Worm (Caenorhabditis elegans) whole organism, L3 larva: ENCODE results near the gene wrt-10.
A peak's percentile ranks its signal among the peaks of the same experiment; 100 is the strongest.

Experiments
- R02D3.7 ChIP-seq: fragments of 150-350 bp; optimal IDR thresholded peaks from 2 replicates; lab custom pipeline; 2014; ENCODE audit warnings: missing biosample characterization, missing genetic modification characterization
- ZK546.5 ChIP-seq: sonication (generic microtip); optimal IDR thresholded peaks from 2 replicates; lab custom pipeline; 2017; ENCODE audit warnings: missing biosample characterization, missing genetic modification characterization
- aly-2 ChIP-seq: fragments of 150-350 bp; optimal IDR thresholded peaks from 2 replicates; lab custom pipeline; 2014; ENCODE audit warnings: missing biosample characterization, missing genetic modification characterization
- ama-1 ChIP-seq: fragments of 150-350 bp; optimal IDR thresholded peaks from 2 replicates; lab custom pipeline; 2018
- ceh-16 ChIP-seq: sonication (generic microtip); optimal IDR thresholded peaks from 2 replicates; lab custom pipeline; 2017; ENCODE audit warnings: missing biosample characterization, missing genetic modification characterization
- ceh-28 ChIP-seq: fragments of 150-350 bp; optimal IDR thresholded peaks from 2 replicates; lab custom pipeline; 2014; ENCODE audit warnings: missing biosample characterization, missing genetic modification reagents, missing genetic modification characterization
- ceh-82 ChIP-seq: fragments of 150-350 bp; optimal IDR thresholded peaks from 2 replicates; lab custom pipeline; 2014; ENCODE audit warnings: missing biosample characterization, missing genetic modification characterization
- ceh-9 ChIP-seq: sonication (generic microtip); optimal IDR thresholded peaks from 2 replicates; lab custom pipeline; 2018; ENCODE audit warnings: missing biosample characterization, missing genetic modification characterization
- daf-12 ChIP-seq: fragments of 150-350 bp; optimal IDR thresholded peaks from 2 replicates; lab custom pipeline; 2014; ENCODE audit warnings: missing biosample characterization, missing genetic modification reagents, missing genetic modification characterization
- egl-27 ChIP-seq: sonication (generic microtip); optimal IDR thresholded peaks from 4 replicates; lab custom pipeline; 2017; ENCODE audit warnings: missing biosample characterization, missing genetic modification reagents, missing genetic modification characterization
- egl-5 ChIP-seq: fragments of 150-350 bp; optimal IDR thresholded peaks from 2 replicates; lab custom pipeline; 2017; ENCODE audit warnings: missing biosample characterization, missing genetic modification reagents, missing genetic modification characterization, inconsistent platforms
- elt-1 ChIP-seq: fragments of 150-350 bp; optimal IDR thresholded peaks from 2 replicates; lab custom pipeline; 2014; ENCODE audit warnings: missing biosample characterization, missing genetic modification characterization
- elt-2 ChIP-seq: sonication (generic microtip); optimal IDR thresholded peaks from 2 replicates; lab custom pipeline; 2016; ENCODE audit warnings: missing genetic modification reagents, mild to moderate bottlenecking, missing genetic modification characterization, missing compliant biosample characterization
- elt-3 ChIP-seq, 3 experiments: fragments of 150-350 bp in 1 of 3; sonication (generic microtip) in 2 of 3; optimal IDR thresholded peaks; 2 replicates in 2 of 3; 4 replicates in 1 of 3; lab custom pipeline; 2014 to 2017; ENCODE audit warnings: missing biosample characterization in 3 of 3, missing genetic modification characterization in 3 of 3
- eor-1 ChIP-seq, 2 experiments: fragments of 150-350 bp; optimal IDR thresholded peaks; 2 replicates each; lab custom pipeline; 2014 to 2018; ENCODE audit warnings: missing biosample characterization in 2 of 2, missing genetic modification characterization in 2 of 2
- fkh-10 ChIP-seq: sonication (generic microtip); optimal IDR thresholded peaks from 2 replicates; lab custom pipeline; 2017; ENCODE audit warnings: missing biosample characterization, missing genetic modification reagents, missing genetic modification characterization
- fkh-2 ChIP-seq: fragments of 150-350 bp; optimal IDR thresholded peaks from 2 replicates; lab custom pipeline; 2014; ENCODE audit warnings: missing biosample characterization, missing genetic modification reagents, missing genetic modification characterization
- fos-1 ChIP-seq: fragments of 150-350 bp; optimal IDR thresholded peaks from 2 replicates; lab custom pipeline; 2014; ENCODE audit warnings: missing biosample characterization, missing genetic modification characterization
- hmg-11 ChIP-seq: sonication (generic microtip); optimal IDR thresholded peaks from 2 replicates; lab custom pipeline; 2016; ENCODE audit warnings: missing genetic modification characterization, missing compliant biosample characterization
- jun-1 ChIP-seq: fragments of 150-350 bp; optimal IDR thresholded peaks from 2 replicates; lab custom pipeline; 2014; ENCODE audit warnings: missing biosample characterization, missing genetic modification reagents, missing genetic modification characterization
- lin-15B ChIP-seq: fragments of 150-350 bp; optimal IDR thresholded peaks from 2 replicates; lab custom pipeline; 2014; ENCODE audit warnings: missing biosample characterization, missing genetic modification characterization
- lin-39 ChIP-seq: fragments of 150-350 bp; optimal IDR thresholded peaks from 2 replicates; lab custom pipeline; 2018; ENCODE audit warnings: missing biosample characterization, missing genetic modification reagents, missing genetic modification characterization
- lsy-12 ChIP-seq: sonication (generic microtip); optimal IDR thresholded peaks from 2 replicates; lab custom pipeline; 2016; ENCODE audit warnings: mild to moderate bottlenecking, missing genetic modification characterization, missing compliant biosample characterization
- mdl-1 ChIP-seq: fragments of 150-350 bp; optimal IDR thresholded peaks from 2 replicates; lab custom pipeline; 2014; ENCODE audit warnings: missing biosample characterization, missing genetic modification characterization
- mml-1 ChIP-seq: fragments of 150-350 bp; sonication (generic microtip); optimal IDR thresholded peaks from 3 replicates; lab custom pipeline; 2014; ENCODE audit warnings: missing biosample characterization, missing genetic modification characterization
- nfya-1 ChIP-seq: sonication (generic microtip); optimal IDR thresholded peaks from 2 replicates; lab custom pipeline; 2017; ENCODE audit warnings: missing genetic modification characterization, mild to moderate bottlenecking, missing compliant biosample characterization, antibody characterized with exemption, moderate library complexity; ENCODE audit not compliant: insufficient read depth
- nhr-11 ChIP-seq: fragments of 150-350 bp; optimal IDR thresholded peaks from 2 replicates; lab custom pipeline; 2014; ENCODE audit warnings: missing biosample characterization, missing genetic modification characterization
- nhr-12 ChIP-seq: fragments of 150-350 bp; optimal IDR thresholded peaks from 2 replicates; lab custom pipeline; 2014; ENCODE audit warnings: missing biosample characterization, missing genetic modification characterization
- nhr-23 ChIP-seq: fragments of 150-350 bp; optimal IDR thresholded peaks from 2 replicates; lab custom pipeline; 2014; ENCODE audit warnings: missing biosample characterization, missing genetic modification reagents, missing genetic modification characterization
- nhr-237 ChIP-seq: fragments of 150-350 bp; optimal IDR thresholded peaks from 2 replicates; lab custom pipeline; 2014; ENCODE audit warnings: missing biosample characterization, missing genetic modification characterization
- nhr-25 ChIP-seq: sonication (generic microtip); optimal IDR thresholded peaks from 2 replicates; lab custom pipeline; 2017; ENCODE audit warnings: missing biosample characterization, missing genetic modification characterization
- nhr-28 ChIP-seq: fragments of 150-350 bp; optimal IDR thresholded peaks from 2 replicates; lab custom pipeline; 2014; ENCODE audit warnings: missing biosample characterization, missing genetic modification characterization
- nhr-43 ChIP-seq: sonication (generic microtip); optimal IDR thresholded peaks from 2 replicates; lab custom pipeline; 2016; ENCODE audit warnings: mild to moderate bottlenecking, missing genetic modification characterization, missing compliant biosample characterization; ENCODE audit not compliant: poor library complexity, severe bottlenecking
- nhr-67 ChIP-seq: fragments of 150-350 bp; optimal IDR thresholded peaks from 2 replicates; lab custom pipeline; 2014; ENCODE audit warnings: missing biosample characterization, missing genetic modification characterization
- nhr-76 ChIP-seq: fragments of 150-350 bp; sonication (generic microtip); optimal IDR thresholded peaks from 5 replicates; lab custom pipeline; 2014; ENCODE audit warnings: missing biosample characterization, missing genetic modification characterization
- nhr-77 ChIP-seq: fragments of 150-350 bp; optimal IDR thresholded peaks from 2 replicates; lab custom pipeline; 2014; ENCODE audit warnings: missing biosample characterization, missing genetic modification characterization
- pha-4 ChIP-seq: fragments of 150-350 bp; optimal IDR thresholded peaks from 2 replicates; lab custom pipeline; 2014; ENCODE audit warnings: missing biosample characterization, missing genetic modification reagents, missing genetic modification characterization
- pqm-1 ChIP-seq: fragments of 150-350 bp; optimal IDR thresholded peaks from 2 replicates; lab custom pipeline; 2017; ENCODE audit warnings: missing biosample characterization, missing genetic modification characterization, inconsistent platforms
- sea-2 ChIP-seq: fragments of 150-350 bp; sonication (generic microtip); optimal IDR thresholded peaks from 4 replicates; lab custom pipeline; 2014; ENCODE audit warnings: missing biosample characterization, missing genetic modification reagents, missing genetic modification characterization
- skn-1 ChIP-seq: fragments of 150-350 bp; optimal IDR thresholded peaks from 2 replicates; lab custom pipeline; 2014; ENCODE audit warnings: missing biosample characterization, missing genetic modification characterization
- snpc-4 ChIP-seq: fragments of 150-350 bp; optimal IDR thresholded peaks from 2 replicates; lab custom pipeline; 2014; ENCODE audit warnings: missing biosample characterization, missing genetic modification characterization
- tbx-2 ChIP-seq: sonication (generic microtip); optimal IDR thresholded peaks from 2 replicates; lab custom pipeline; 2016; ENCODE audit warnings: mild to moderate bottlenecking, missing genetic modification characterization, missing compliant biosample characterization
- unc-39 ChIP-seq: sonication (generic microtip); optimal IDR thresholded peaks from 4 replicates; lab custom pipeline; 2017; ENCODE audit warnings: missing biosample characterization, missing genetic modification characterization
- unc-62 ChIP-seq: fragments of 150-350 bp; sonication (generic microtip); optimal IDR thresholded peaks from 4 replicates; lab custom pipeline; 2014; ENCODE audit warnings: missing biosample characterization, missing genetic modification reagents, missing genetic modification characterization
- zag-1 ChIP-seq: fragments of 150-350 bp; optimal IDR thresholded peaks from 2 replicates; lab custom pipeline; 2014; ENCODE audit warnings: missing biosample characterization, missing genetic modification characterization
- ztf-11 ChIP-seq: fragments of 150-350 bp; optimal IDR thresholded peaks from 2 replicates; lab custom pipeline; 2014; ENCODE audit warnings: missing biosample characterization, missing genetic modification characterization
- ztf-4 ChIP-seq: fragments of 150-350 bp; optimal IDR thresholded peaks from 2 replicates; lab custom pipeline; 2014; ENCODE audit warnings: missing biosample characterization, missing genetic modification characterization

Gene wrt-10

DNA sequence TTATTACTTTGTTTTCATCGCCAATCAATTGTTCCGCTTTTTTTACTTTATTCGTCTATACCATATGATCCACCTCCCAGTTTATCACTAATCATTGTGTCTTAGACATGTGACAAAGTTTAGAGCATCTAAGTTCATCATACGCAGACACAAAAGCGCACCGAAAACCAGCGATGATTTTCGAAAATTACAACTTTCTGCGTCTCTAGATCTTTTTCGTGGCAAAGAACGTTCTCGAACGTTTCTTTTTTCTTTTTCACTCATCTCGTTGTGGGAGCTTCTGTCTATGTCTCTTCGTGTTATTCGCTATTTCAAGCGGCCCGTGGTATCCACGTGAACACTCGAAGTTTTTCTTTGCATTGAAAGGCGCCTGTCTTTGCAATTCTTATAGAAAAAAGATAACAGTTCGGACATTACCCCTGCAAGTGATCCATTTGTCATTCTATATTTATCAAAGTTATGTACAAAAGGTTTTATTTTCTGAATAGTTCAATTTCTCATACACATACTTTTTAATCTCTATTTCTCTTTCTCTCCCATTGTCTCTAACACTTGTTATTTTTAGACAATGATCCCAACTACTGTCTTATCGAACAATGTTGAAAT lies 5.2 kb downstream of the wrt-10 start, which contains the start of gene ZK1290.5 (continued):
- TF ChIP-seq fkh-2 = no peak
- no peak for TF ChIP-seq hmg-11 (tag; lab: Kevin White, UChicago)
- TF ChIP-seq lsy-12 = peak; percentile 84
- TF ChIP-seq lin-39 (tag; lab: Kevin White, UChicago) = peak; percentile 67
- peak; percentile 92 for TF ChIP-seq nhr-23 (tag; lab: Kevin White, UChicago)

DNA sequence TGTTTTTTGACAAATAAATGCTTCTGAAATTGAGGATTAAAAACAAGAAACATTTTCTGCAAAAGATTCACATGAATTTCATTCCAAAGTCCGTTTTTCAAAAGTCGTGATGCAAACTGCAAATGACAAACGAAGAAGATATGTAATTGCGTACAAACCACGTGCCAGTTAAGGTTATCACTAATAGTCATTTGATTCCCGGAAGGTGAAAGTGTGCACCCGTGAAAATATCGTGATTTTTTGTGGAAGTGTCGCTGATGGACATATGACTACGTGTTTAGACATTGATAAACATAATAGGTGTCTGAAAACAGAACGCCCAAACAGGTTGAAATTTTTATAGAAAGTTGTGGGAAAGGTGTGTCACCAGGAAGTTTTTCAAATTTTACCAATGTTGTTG lies 6.2 kb downstream of the wrt-10 start:
- TF ChIP-seq hmg-11 (tag; lab: Kevin White, UChicago) = no peak
- peak; percentile 86 for TF ChIP-seq elt-2 (tag; lab: Kevin White, UChicago)
- no peak for TF ChIP-seq sea-2 (GFP tag; lab: Kevin White, UChicago)
- no peak for TF ChIP-seq lin-15B
- TF ChIP-seq nhr-43 (tag; lab: Kevin White, UChicago) = peak; percentile 94
- no peak for TF ChIP-seq unc-39
- TF ChIP-seq ceh-9 (tag; lab: Kevin White, UChicago) = no peak
- TF ChIP-seq jun-1 (tag; lab: Kevin White, UChicago) = peak; percentile 45
- no peak for TF ChIP-seq ama-1 (lab: Kevin White, UChicago)
- peak; percentile 39 for TF ChIP-seq mml-1
- no peak for TF ChIP-seq snpc-4
- no peak for TF ChIP-seq ztf-4 (tag; lab: Kevin White, UChicago)
- TF ChIP-seq mdl-1 (tag; lab: Kevin White, UChicago) = no peak
- TF ChIP-seq fkh-10 = no peak
- TF ChIP-seq nhr-237 (tag; lab: Kevin White, UChicago) = no peak
- TF ChIP-seq nhr-12 (tag; lab: Kevin White, UChicago) = no peak
- TF ChIP-seq lin-39 (tag; lab: Kevin White, UChicago) = no peak
- TF ChIP-seq egl-27 (tag; lab: Kevin White, UChicago) = no peak
- no peak for TF ChIP-seq nhr-77 (tag; lab: Kevin White, UChicago)
- no peak for TF ChIP-seq nhr-67
- peak; percentile 6 for TF ChIP-seq ceh-28 (tag; lab: Kevin White, UChicago)
- no peak for TF ChIP-seq aly-2 (tag; lab: Kevin White, UChicago)
- no peak for TF ChIP-seq unc-62
- no peak for TF ChIP-seq zag-1 (tag; lab: Kevin White, UChicago)
- no peak for TF ChIP-seq daf-12 (tag; lab: Kevin White, UChicago)
- no peak for TF ChIP-seq nhr-28 (tag; lab: Kevin White, UChicago)
- TF ChIP-seq skn-1 = no peak
- TF ChIP-seq ZK546.5 (tag; lab: Kevin White, UChicago) = no peak
- no peak for TF ChIP-seq pha-4 (tag; lab: Kevin White, UChicago)
- TF ChIP-seq tbx-2 (tag; lab: Kevin White, UChicago) = peak; percentile 25
- no peak for TF ChIP-seq fos-1
- no peak for TF ChIP-seq elt-1 (tag; lab: Kevin White, UChicago)
- TF ChIP-seq fkh-2 = no peak
- TF ChIP-seq R02D3.7 (tag; lab: Kevin White, UChicago) = no peak
- no peak for TF ChIP-seq nhr-76 (tag; lab: Kevin White, UChicago)
- no peak for TF ChIP-seq ztf-11 (tag; lab: Kevin White, UChicago)
- TF ChIP-seq ceh-16 (tag; lab: Kevin White, UChicago) = no peak
- TF ChIP-seq eor-1 (tag; optimal IDR thresholded peaks at IDR 0.05; lab: Kevin White, UChicago) = no peak
- TF ChIP-seq nfya-1 (tag; lab: Kevin White, UChicago) = no peak
- no peak for TF ChIP-seq lsy-12
- TF ChIP-seq egl-5 (tag; lab: Kevin White, UChicago) = no peak
- peak; percentile 89 for TF ChIP-seq nhr-23 (tag; lab: Kevin White, UChicago)
- peak; percentile 57 for TF ChIP-seq nhr-25
- peak; percentile 78 for TF ChIP-seq pqm-1 (tag; lab: Kevin White, UChicago)
- no peak for TF ChIP-seq elt-3 (tag; optimal IDR thresholded peaks at IDR 0.05; lab: Kevin White, UChicago)
- no peak for TF ChIP-seq nhr-11
- TF ChIP-seq ceh-82 (tag; lab: Kevin White, UChicago) = no peak
